Worm (Caenorhabditis elegans) whole organism, L3 larva: ENCODE data around the gene D1069.3.

Experiments
- R02D3.7 ChIP-seq: fragments of 150-350 bp; optimal IDR thresholded peaks from 2 replicates; lab custom pipeline; 2014; ENCODE audit warnings: missing biosample characterization, missing genetic modification characterization
- aly-2 ChIP-seq: fragments of 150-350 bp; optimal IDR thresholded peaks from 2 replicates; lab custom pipeline; 2014; ENCODE audit warnings: missing biosample characterization, missing genetic modification characterization
- ama-1 ChIP-seq: fragments of 150-350 bp; optimal IDR thresholded peaks from 2 replicates; lab custom pipeline; 2018
- ceh-16 ChIP-seq: sonication (generic microtip); optimal IDR thresholded peaks from 2 replicates; lab custom pipeline; 2017; ENCODE audit warnings: missing biosample characterization, missing genetic modification characterization
- ceh-28 ChIP-seq: fragments of 150-350 bp; optimal IDR thresholded peaks from 2 replicates; lab custom pipeline; 2014; ENCODE audit warnings: missing biosample characterization, missing genetic modification reagents, missing genetic modification characterization
- ceh-82 ChIP-seq: fragments of 150-350 bp; optimal IDR thresholded peaks from 2 replicates; lab custom pipeline; 2014; ENCODE audit warnings: missing biosample characterization, missing genetic modification characterization
- ceh-9 ChIP-seq: sonication (generic microtip); optimal IDR thresholded peaks from 2 replicates; lab custom pipeline; 2018; ENCODE audit warnings: missing biosample characterization, missing genetic modification characterization
- daf-12 ChIP-seq: fragments of 150-350 bp; optimal IDR thresholded peaks from 2 replicates; lab custom pipeline; 2014; ENCODE audit warnings: missing biosample characterization, missing genetic modification reagents, missing genetic modification characterization
- egl-27 ChIP-seq: sonication (generic microtip); optimal IDR thresholded peaks from 4 replicates; lab custom pipeline; 2017; ENCODE audit warnings: missing biosample characterization, missing genetic modification reagents, missing genetic modification characterization
- egl-5 ChIP-seq: fragments of 150-350 bp; optimal IDR thresholded peaks from 2 replicates; lab custom pipeline; 2017; ENCODE audit warnings: missing biosample characterization, missing genetic modification reagents, missing genetic modification characterization, inconsistent platforms
- elt-1 ChIP-seq: fragments of 150-350 bp; optimal IDR thresholded peaks from 2 replicates; lab custom pipeline; 2014; ENCODE audit warnings: missing biosample characterization, missing genetic modification characterization
- elt-2 ChIP-seq: sonication (generic microtip); optimal IDR thresholded peaks from 2 replicates; lab custom pipeline; 2016; ENCODE audit warnings: missing genetic modification reagents, mild to moderate bottlenecking, missing genetic modification characterization, missing compliant biosample characterization
- elt-3 ChIP-seq, 3 experiments: fragments of 150-350 bp in 1 of 3; sonication (generic microtip) in 2 of 3; optimal IDR thresholded peaks; 2 replicates in 2 of 3; 4 replicates in 1 of 3; lab custom pipeline; 2014 to 2017; ENCODE audit warnings: missing biosample characterization in 3 of 3, missing genetic modification characterization in 3 of 3
- fos-1 ChIP-seq: fragments of 150-350 bp; optimal IDR thresholded peaks from 2 replicates; lab custom pipeline; 2014; ENCODE audit warnings: missing biosample characterization, missing genetic modification characterization
- jun-1 ChIP-seq: fragments of 150-350 bp; optimal IDR thresholded peaks from 2 replicates; lab custom pipeline; 2014; ENCODE audit warnings: missing biosample characterization, missing genetic modification reagents, missing genetic modification characterization
- lin-15B ChIP-seq: fragments of 150-350 bp; optimal IDR thresholded peaks from 2 replicates; lab custom pipeline; 2014; ENCODE audit warnings: missing biosample characterization, missing genetic modification characterization
- lin-39 ChIP-seq: fragments of 150-350 bp; optimal IDR thresholded peaks from 2 replicates; lab custom pipeline; 2018; ENCODE audit warnings: missing biosample characterization, missing genetic modification reagents, missing genetic modification characterization
- lsy-12 ChIP-seq: sonication (generic microtip); optimal IDR thresholded peaks from 2 replicates; lab custom pipeline; 2016; ENCODE audit warnings: mild to moderate bottlenecking, missing genetic modification characterization, missing compliant biosample characterization
- mdl-1 ChIP-seq: fragments of 150-350 bp; optimal IDR thresholded peaks from 2 replicates; lab custom pipeline; 2014; ENCODE audit warnings: missing biosample characterization, missing genetic modification characterization
- mml-1 ChIP-seq: fragments of 150-350 bp; sonication (generic microtip); optimal IDR thresholded peaks from 3 replicates; lab custom pipeline; 2014; ENCODE audit warnings: missing biosample characterization, missing genetic modification characterization
- nfya-1 ChIP-seq: sonication (generic microtip); optimal IDR thresholded peaks from 2 replicates; lab custom pipeline; 2017; ENCODE audit warnings: missing genetic modification characterization, mild to moderate bottlenecking, missing compliant biosample characterization, antibody characterized with exemption, moderate library complexity; ENCODE audit not compliant: insufficient read depth
- nhr-11 ChIP-seq: fragments of 150-350 bp; optimal IDR thresholded peaks from 2 replicates; lab custom pipeline; 2014; ENCODE audit warnings: missing biosample characterization, missing genetic modification characterization
- nhr-23 ChIP-seq: fragments of 150-350 bp; optimal IDR thresholded peaks from 2 replicates; lab custom pipeline; 2014; ENCODE audit warnings: missing biosample characterization, missing genetic modification reagents, missing genetic modification characterization
- nhr-25 ChIP-seq: sonication (generic microtip); optimal IDR thresholded peaks from 2 replicates; lab custom pipeline; 2017; ENCODE audit warnings: missing biosample characterization, missing genetic modification characterization
- nhr-43 ChIP-seq: sonication (generic microtip); optimal IDR thresholded peaks from 2 replicates; lab custom pipeline; 2016; ENCODE audit warnings: mild to moderate bottlenecking, missing genetic modification characterization, missing compliant biosample characterization; ENCODE audit not compliant: poor library complexity, severe bottlenecking
- nhr-67 ChIP-seq: fragments of 150-350 bp; optimal IDR thresholded peaks from 2 replicates; lab custom pipeline; 2014; ENCODE audit warnings: missing biosample characterization, missing genetic modification characterization
- nhr-76 ChIP-seq: fragments of 150-350 bp; sonication (generic microtip); optimal IDR thresholded peaks from 5 replicates; lab custom pipeline; 2014; ENCODE audit warnings: missing biosample characterization, missing genetic modification characterization
- nhr-77 ChIP-seq: fragments of 150-350 bp; optimal IDR thresholded peaks from 2 replicates; lab custom pipeline; 2014; ENCODE audit warnings: missing biosample characterization, missing genetic modification characterization
- pha-4 ChIP-seq: fragments of 150-350 bp; optimal IDR thresholded peaks from 2 replicates; lab custom pipeline; 2014; ENCODE audit warnings: missing biosample characterization, missing genetic modification reagents, missing genetic modification characterization
- pqm-1 ChIP-seq: fragments of 150-350 bp; optimal IDR thresholded peaks from 2 replicates; lab custom pipeline; 2017; ENCODE audit warnings: missing biosample characterization, missing genetic modification characterization, inconsistent platforms
- sea-2 ChIP-seq: fragments of 150-350 bp; sonication (generic microtip); optimal IDR thresholded peaks from 4 replicates; lab custom pipeline; 2014; ENCODE audit warnings: missing biosample characterization, missing genetic modification reagents, missing genetic modification characterization
- skn-1 ChIP-seq: fragments of 150-350 bp; optimal IDR thresholded peaks from 2 replicates; lab custom pipeline; 2014; ENCODE audit warnings: missing biosample characterization, missing genetic modification characterization
- snpc-4 ChIP-seq: fragments of 150-350 bp; optimal IDR thresholded peaks from 2 replicates; lab custom pipeline; 2014; ENCODE audit warnings: missing biosample characterization, missing genetic modification characterization
- tbx-2 ChIP-seq: sonication (generic microtip); optimal IDR thresholded peaks from 2 replicates; lab custom pipeline; 2016; ENCODE audit warnings: mild to moderate bottlenecking, missing genetic modification characterization, missing compliant biosample characterization
- unc-39 ChIP-seq: sonication (generic microtip); optimal IDR thresholded peaks from 4 replicates; lab custom pipeline; 2017; ENCODE audit warnings: missing biosample characterization, missing genetic modification characterization
- unc-62 ChIP-seq: fragments of 150-350 bp; sonication (generic microtip); optimal IDR thresholded peaks from 4 replicates; lab custom pipeline; 2014; ENCODE audit warnings: missing biosample characterization, missing genetic modification reagents, missing genetic modification characterization

The D1069.3 gene

ce11 chrII:333853-334449, 13.7 kb downstream of the D1069.3 start:
- TF ChIP-seq nhr-67 (tag; lab: Kevin White, UChicago) (no peak), nhr-23 (peak; percentile 15), nhr-43 (tag; lab: Kevin White, UChicago) (no peak), nhr-76 (tag; lab: Kevin White, UChicago) (no peak), elt-2 (tag; lab: Kevin White, UChicago) (peak; percentile 34)

DNA sequence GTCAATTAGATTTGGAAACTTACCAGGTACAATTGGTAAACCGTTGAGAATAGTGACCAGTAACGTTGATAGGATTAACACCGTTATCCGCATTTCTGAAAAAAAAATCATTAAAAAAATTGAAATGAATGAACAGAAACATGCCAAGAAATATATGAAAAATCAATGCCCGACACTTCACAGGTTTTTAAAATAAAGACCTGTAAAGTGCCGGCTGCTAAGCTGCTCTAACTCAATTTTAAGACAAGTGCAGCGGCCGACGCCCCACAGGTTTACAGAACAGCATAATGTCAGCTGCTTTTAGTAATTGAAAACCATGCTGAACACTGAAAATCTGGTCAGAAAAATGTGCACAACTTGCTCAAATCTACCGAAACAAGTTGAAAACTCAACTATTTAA, 15.3 kb downstream of the D1069.3 start, which contains the start of gene cbn-1:
TSS of gene cbn-1 (minus strand) at position 101 of the 400 bp plus-strand sequence.
- TF ChIP-seq lsy-12 (tag; lab: Kevin White, UChicago) (no peak), elt-2 (tag; lab: Kevin White, UChicago) (no peak), nhr-77 (tag; lab: Kevin White, UChicago) (no peak), elt-3 (tag; optimal IDR thresholded peaks at IDR 0.05; lab: Kevin White, UChicago) (no peak)

DNA sequence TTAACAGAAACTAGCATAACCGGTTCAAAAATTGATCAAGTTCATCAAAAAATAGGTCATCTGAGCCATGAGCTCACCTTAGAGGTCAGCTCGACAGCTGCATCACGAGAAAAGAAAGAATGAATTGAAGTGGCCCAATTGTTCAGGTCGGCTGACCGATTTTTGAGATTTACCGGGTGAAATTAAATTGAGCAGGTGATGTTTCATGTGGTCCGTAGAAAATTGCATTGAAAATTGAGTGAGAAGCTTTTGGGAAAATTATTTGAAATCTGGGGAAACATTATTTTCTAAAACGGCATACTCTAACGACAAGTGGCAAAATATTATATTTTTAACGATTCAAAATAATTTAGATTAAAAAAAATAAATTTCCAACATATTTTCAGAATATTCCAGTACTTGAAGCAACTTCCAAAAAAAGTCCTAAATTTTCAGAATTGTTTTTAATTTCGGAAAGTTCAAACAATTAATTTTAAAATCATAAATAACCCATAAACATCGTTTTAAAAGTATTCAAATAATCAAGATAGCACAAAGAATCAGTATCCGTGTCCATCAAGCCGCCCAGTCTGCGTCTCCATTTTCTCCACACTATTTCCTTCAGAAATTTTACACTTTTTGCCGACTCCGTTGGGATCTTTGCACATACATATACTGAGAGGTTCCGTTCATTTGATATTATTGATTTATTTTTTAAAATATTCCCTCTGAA, 21.9 kb downstream of the D1069.3 start, which contains the start of gene sgcb-1:
TSS of gene sgcb-1 (plus strand) at position 662 of the 712 bp plus-strand sequence.
- no peak for TF ChIP-seq mml-1 (tag; lab: Kevin White, UChicago)
- TF ChIP-seq elt-1 (tag; lab: Kevin White, UChicago) = no peak
- no peak for TF ChIP-seq elt-2 (tag; lab: Kevin White, UChicago)
- no peak for TF ChIP-seq ceh-82 (tag; lab: Kevin White, UChicago)
- TF ChIP-seq daf-12 (tag; lab: Kevin White, UChicago) = no peak
- no peak for TF ChIP-seq nhr-11 (tag; lab: Kevin White, UChicago)
- TF ChIP-seq skn-1 (tag; lab: Kevin White, UChicago) = no peak
- TF ChIP-seq ama-1 (lab: Kevin White, UChicago) = no peak

DNA sequence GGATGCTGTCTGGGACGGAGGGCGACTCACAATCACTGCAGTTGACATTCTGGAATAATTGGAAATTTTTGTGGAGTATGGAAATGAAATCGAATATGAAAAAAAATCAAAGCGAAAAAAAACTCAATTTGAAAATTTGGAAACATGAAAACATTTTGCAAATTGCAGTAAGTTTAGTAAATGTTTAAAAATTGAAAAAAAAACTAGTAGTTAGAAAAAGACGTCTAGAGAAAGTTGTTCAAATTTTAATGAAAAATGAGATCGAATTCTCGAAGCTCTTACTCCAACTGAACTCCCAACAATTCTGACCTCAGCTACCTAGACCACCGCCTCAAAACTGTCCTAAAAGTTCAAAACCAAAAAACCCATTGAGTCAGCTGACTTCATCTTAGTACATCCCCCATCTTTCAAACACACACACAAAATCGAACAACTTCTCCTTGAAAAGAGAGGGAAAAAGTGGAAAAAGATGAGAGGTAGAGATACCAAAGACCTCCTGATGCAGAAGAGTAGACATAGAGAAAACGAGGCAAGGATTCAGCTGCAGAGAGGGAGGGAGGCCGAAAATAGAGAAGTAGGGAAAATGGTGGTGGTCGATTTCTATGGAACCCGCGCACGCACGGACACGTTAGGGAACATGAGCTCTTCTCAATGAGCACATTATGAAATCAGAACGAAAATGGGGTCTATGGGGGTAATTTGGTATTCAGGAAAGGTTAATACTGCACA, 24.5 kb downstream of the D1069.3 start, which contains the start of gene K01A2.10:
TSS of gene K01A2.10 (minus strand) at position 51 of the 729 bp plus-strand sequence.
- TF ChIP-seq nhr-25 (tag; lab: Kevin White, UChicago) (peak; percentile 23), nhr-43 (tag; lab: Kevin White, UChicago) (no peak), tbx-2 (tag; lab: Kevin White, UChicago) (no peak), egl-27 (no peak), snpc-4 (tag; lab: Kevin White, UChicago) (peak; percentile 57), lin-15B (tag; lab: Kevin White, UChicago) (peak; percentile 31), fos-1 (tag; lab: Kevin White, UChicago) (no peak), unc-39 (tag; lab: Kevin White, UChicago) (no peak), ceh-16 (tag; lab: Kevin White, UChicago) (no peak), jun-1 (tag; lab: Kevin White, UChicago) (no peak), unc-62 (GFP tag; lab: Kevin White, UChicago) (no peak), elt-1 (tag; lab: Kevin White, UChicago) (peak; percentile 4), R02D3.7 (tag; lab: Kevin White, UChicago) (no peak), egl-5 (tag; lab: Kevin White, UChicago) (peak; percentile 80), nhr-67 (tag; lab: Kevin White, UChicago) (no peak), lin-39 (tag; lab: Kevin White, UChicago) (peak; percentile 89), nfya-1 (tag; lab: Kevin White, UChicago) (peak; percentile 75)

ce11 chrII:321183-321582, 26.5 kb downstream of the D1069.3 start:
- TF ChIP-seq nhr-11 (tag; lab: Kevin White, UChicago) (no peak), jun-1 (tag; lab: Kevin White, UChicago) (no peak), nhr-23 (no peak), lin-15B (tag; lab: Kevin White, UChicago) (no peak), mdl-1 (no peak), pha-4 (tag; lab: Kevin White, UChicago) (no peak), aly-2 (tag; lab: Kevin White, UChicago) (no peak), sea-2 (GFP tag; lab: Kevin White, UChicago) (no peak), nhr-77 (tag; lab: Kevin White, UChicago) (no peak), elt-2 (tag; lab: Kevin White, UChicago) (no peak), fos-1 (tag; lab: Kevin White, UChicago) (no peak), pqm-1 (no peak), ceh-9 (no peak), snpc-4 (tag; lab: Kevin White, UChicago) (no peak), ceh-28 (tag; lab: Kevin White, UChicago) (no peak), nfya-1 (tag; lab: Kevin White, UChicago) (no peak), lsy-12 (tag; lab: Kevin White, UChicago) (no peak)
- TF ChIP-seq, all 47 proteins: peak for 0
